Worm (Caenorhabditis elegans) whole organism, L2 larva: Measurements from ENCODE around the gene F44G4.1.

Source experiments
- C34F6.9 ChIP-seq: fragments of 150-350 bp; optimal IDR thresholded peaks from 2 replicates; lab custom pipeline; 2014; ENCODE audit warnings: missing biosample characterization, missing genetic modification characterization
- R02D3.7 ChIP-seq: fragments of 150-350 bp; optimal IDR thresholded peaks from 2 replicates; lab custom pipeline; 2014; ENCODE audit warnings: missing biosample characterization, missing genetic modification characterization
- Y55F3AM.14 ChIP-seq: fragments of 200-800 bp; sonication (Bioruptor generic); optimal IDR thresholded peaks from 2 replicates; lab custom pipeline; 2018; ENCODE audit warnings: mild to moderate bottlenecking, missing genetic modification characterization, missing compliant biosample characterization
- ZK546.5 ChIP-seq: sonication (generic microtip); optimal IDR thresholded peaks from 2 replicates; lab custom pipeline; 2017; ENCODE audit warnings: missing biosample characterization, missing genetic modification characterization
- alr-1 ChIP-seq: fragments of 150-350 bp; optimal IDR thresholded peaks from 2 replicates; lab custom pipeline; 2014; ENCODE audit warnings: missing biosample characterization, missing genetic modification characterization
- aly-2 ChIP-seq: fragments of 150-350 bp; optimal IDR thresholded peaks from 2 replicates; lab custom pipeline; 2014; ENCODE audit warnings: missing biosample characterization, missing genetic modification characterization
- ama-1 ChIP-seq: fragments of 150-350 bp; optimal IDR thresholded peaks from 2 replicates; lab custom pipeline; 2018; ENCODE audit warnings: inconsistent platforms
- blmp-1 ChIP-seq: sonication (generic microtip); optimal IDR thresholded peaks from 2 replicates; lab custom pipeline; 2017; ENCODE audit warnings: missing genetic modification characterization, mild to moderate bottlenecking, missing compliant biosample characterization, antibody characterized with exemption, moderate library complexity; ENCODE audit not compliant: insufficient read depth
- ceh-16 ChIP-seq: fragments of 150-350 bp; optimal IDR thresholded peaks from 2 replicates; lab custom pipeline; 2014; ENCODE audit warnings: missing biosample characterization, missing genetic modification characterization
- ceh-82 ChIP-seq: fragments of 150-350 bp; optimal IDR thresholded peaks from 2 replicates; lab custom pipeline; 2014; ENCODE audit warnings: missing biosample characterization, missing genetic modification characterization
- dmd-4 ChIP-seq: sonication (generic microtip); optimal IDR thresholded peaks from 2 replicates; lab custom pipeline; 2017; ENCODE audit warnings: missing biosample characterization, missing genetic modification characterization
- egl-27 ChIP-seq: sonication (generic microtip); optimal IDR thresholded peaks from 3 replicates; lab custom pipeline; 2017; ENCODE audit warnings: missing biosample characterization, missing genetic modification reagents, missing genetic modification characterization
- elt-3 ChIP-seq: sonication (generic microtip); optimal IDR thresholded peaks from 2 replicates; lab custom pipeline; 2017; ENCODE audit warnings: missing biosample characterization, missing genetic modification characterization
- fos-1 ChIP-seq: fragments of 150-350 bp; optimal IDR thresholded peaks from 2 replicates; lab custom pipeline; 2014; ENCODE audit warnings: missing biosample characterization, missing genetic modification characterization
- gmeb-1 ChIP-seq: fragments of 150-350 bp; optimal IDR thresholded peaks from 2 replicates; lab custom pipeline; 2014; ENCODE audit warnings: missing biosample characterization, missing genetic modification characterization
- lin-11 ChIP-seq: fragments of 150-350 bp; sonication (generic microtip); optimal IDR thresholded peaks from 2 replicates; lab custom pipeline; 2014; ENCODE audit warnings: missing biosample characterization, missing genetic modification characterization, inconsistent platforms, mixed read lengths
- lin-13 ChIP-seq: fragments of 150-350 bp; optimal IDR thresholded peaks from 2 replicates; lab custom pipeline; 2014; ENCODE audit warnings: missing biosample characterization, missing genetic modification reagents, missing genetic modification characterization
- lin-39 ChIP-seq: fragments of 150-350 bp; optimal IDR thresholded peaks from 2 replicates; lab custom pipeline; 2014; ENCODE audit warnings: missing biosample characterization, missing genetic modification reagents, missing genetic modification characterization
- lsy-2 ChIP-seq, 2 experiments: fragments of 150-350 bp in 1 of 2; sonication (generic microtip) in 1 of 2; optimal IDR thresholded peaks; 2 replicates each; lab custom pipeline; 2014 to 2017; ENCODE audit warnings: missing biosample characterization in 2 of 2, missing genetic modification characterization in 2 of 2
- mab-5 ChIP-seq: fragments of 150-350 bp; optimal IDR thresholded peaks from 2 replicates; lab custom pipeline; 2014; ENCODE audit warnings: missing biosample characterization, missing genetic modification characterization
- mdl-1 ChIP-seq, 2 experiments: fragments of 150-350 bp in 1 of 2; sonication (generic microtip) in 1 of 2; optimal IDR thresholded peaks; 2 replicates each; lab custom pipeline; 2017; ENCODE audit warnings: missing biosample characterization in 2 of 2, missing genetic modification characterization in 2 of 2
- nhr-11 ChIP-seq: fragments of 150-350 bp; optimal IDR thresholded peaks from 2 replicates; lab custom pipeline; 2014; ENCODE audit warnings: missing biosample characterization, missing genetic modification characterization
- nhr-129 ChIP-seq: fragments of 150-350 bp; optimal IDR thresholded peaks from 2 replicates; lab custom pipeline; 2014; ENCODE audit warnings: missing biosample characterization, missing genetic modification characterization
- nhr-21 ChIP-seq: fragments of 150-350 bp; optimal IDR thresholded peaks from 2 replicates; lab custom pipeline; 2014; ENCODE audit warnings: missing biosample characterization, missing genetic modification characterization
- nhr-23 ChIP-seq: fragments of 150-350 bp; optimal IDR thresholded peaks from 2 replicates; lab custom pipeline; 2014; ENCODE audit warnings: missing biosample characterization, missing genetic modification reagents, missing genetic modification characterization
- nhr-237 ChIP-seq: fragments of 150-350 bp; optimal IDR thresholded peaks from 2 replicates; lab custom pipeline; 2014; ENCODE audit warnings: missing biosample characterization, missing genetic modification characterization
- nhr-25 ChIP-seq: fragments of 150-350 bp; sonication (generic microtip); optimal IDR thresholded peaks from 3 replicates; lab custom pipeline; 2014; ENCODE audit warnings: missing biosample characterization, missing genetic modification characterization
- nhr-77 ChIP-seq: fragments of 150-350 bp; optimal IDR thresholded peaks from 2 replicates; lab custom pipeline; 2014; ENCODE audit warnings: missing biosample characterization, missing genetic modification characterization
- peb-1 ChIP-seq: fragments of 150-350 bp; optimal IDR thresholded peaks from 2 replicates; lab custom pipeline; 2014; ENCODE audit warnings: missing biosample characterization, missing genetic modification characterization
- sem-4 ChIP-seq: fragments of 150-350 bp; optimal IDR thresholded peaks from 2 replicates; lab custom pipeline; 2014; ENCODE audit warnings: missing biosample characterization, missing genetic modification reagents, missing genetic modification characterization
- sma-3 ChIP-seq: sonication (generic microtip); optimal IDR thresholded peaks from 2 replicates; lab custom pipeline; 2016; ENCODE audit warnings: missing genetic modification reagents, missing genetic modification characterization, missing compliant biosample characterization
- unc-39 ChIP-seq: fragments of 150-350 bp; optimal IDR thresholded peaks from 2 replicates; lab custom pipeline; 2014; ENCODE audit warnings: missing biosample characterization, missing genetic modification characterization
- unc-55 ChIP-seq: fragments of 150-350 bp; sonication (generic microtip); optimal IDR thresholded peaks from 3 replicates; lab custom pipeline; 2014; ENCODE audit warnings: missing biosample characterization, missing genetic modification reagents, missing genetic modification characterization
- unc-62 ChIP-seq: fragments of 150-350 bp; optimal IDR thresholded peaks from 2 replicates; lab custom pipeline; 2014; ENCODE audit warnings: missing biosample characterization, missing genetic modification reagents, missing genetic modification characterization
- zag-1 ChIP-seq: fragments of 150-350 bp; optimal IDR thresholded peaks from 2 replicates; lab custom pipeline; 2014; ENCODE audit warnings: missing biosample characterization, missing genetic modification characterization
- ztf-1 ChIP-seq: fragments of 200-800 bp; sonication (Bioruptor generic); conservative IDR thresholded peaks from 2 replicates; pipeline ENCODE4 v1.3.6; 2022; ENCODE audit warnings: missing genetic modification characterization, missing compliant biosample characterization
- ztf-11 ChIP-seq: sonication (generic microtip); optimal IDR thresholded peaks from 2 replicates; lab custom pipeline; 2017; ENCODE audit warnings: missing biosample characterization, missing genetic modification characterization

Gene F44G4.1

DNA sequence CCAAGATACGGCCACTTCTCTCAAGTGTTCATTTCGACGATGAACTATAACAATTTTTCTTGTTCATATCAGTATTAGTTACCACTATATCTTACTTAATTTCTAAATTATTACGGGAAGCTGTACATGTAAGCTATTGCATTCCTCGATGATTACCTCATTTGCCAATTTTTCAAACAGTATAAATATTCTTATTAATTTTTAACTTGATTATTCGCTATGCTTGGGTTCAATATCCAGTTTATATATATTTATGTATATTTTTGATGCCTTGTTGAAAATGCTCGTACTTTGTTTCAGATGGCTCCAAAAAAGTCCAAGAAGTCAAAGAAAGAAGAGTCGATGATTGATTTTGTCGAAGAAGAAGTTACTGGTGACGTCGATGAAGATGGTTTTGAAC lies at the start of gene F44G4.1:
TSS of gene F44G4.1 (plus strand) at position 301 of the 400 bp plus-strand sequence.
- TF ChIP-seq aly-2 (tag; lab: Kevin White, UChicago) (no peak), R02D3.7 (tag; lab: Kevin White, UChicago) (no peak), egl-27 (no peak), unc-62 (GFP tag; lab: Kevin White, UChicago) (no peak), Y55F3AM.14 (GFP tag; lab: Kevin White, UChicago) (no peak), zag-1 (tag; lab: Kevin White, UChicago) (no peak), ceh-16 (tag; lab: Kevin White, UChicago) (no peak), mdl-1 (tag; optimal IDR thresholded peaks at IDR 0.05; lab: Kevin White, UChicago) (no peak), lin-39 (tag; lab: Kevin White, UChicago) (no peak)

DNA sequence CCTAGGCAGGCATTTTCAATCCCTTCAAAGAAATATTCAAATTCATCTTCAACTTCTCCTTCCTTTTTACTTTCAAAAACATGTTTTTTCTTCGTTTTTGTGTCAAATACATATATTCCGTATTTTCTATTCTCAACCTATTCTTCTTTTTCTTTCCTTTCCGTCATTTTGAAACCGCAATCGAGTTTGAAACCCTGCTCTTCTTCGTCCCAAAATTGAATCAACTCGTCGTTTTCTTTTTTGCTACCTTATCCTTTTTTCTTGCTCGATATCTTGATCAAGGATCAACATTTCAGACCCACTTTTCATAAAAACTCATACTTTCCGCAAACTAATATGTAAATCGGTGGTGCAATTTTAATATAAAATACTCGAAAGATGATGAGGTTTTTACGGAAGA lies 49.3 kb upstream of the F44G4.1 start:
- TF ChIP-seq blmp-1 (tag; lab: Kevin White, UChicago): no peak
- TF ChIP-seq, all 48 proteins: peak for 0

ce11 chrII:8947391-8947790 lies 47.0 kb upstream of the F44G4.1 start, which contains the start of gene cutl-15:
TSS of gene cutl-15 (minus strand) at chrII:8947688.
- no peak for TF ChIP-seq nhr-23 (tag; lab: Kevin White, UChicago)
- no peak for TF ChIP-seq C34F6.9
- no peak for TF ChIP-seq ama-1 (lab: Kevin White, UChicago)
- TF ChIP-seq ceh-82 (tag; lab: Kevin White, UChicago): no peak
- no peak for TF ChIP-seq sem-4 (tag; lab: Kevin White, UChicago)
- no peak for TF ChIP-seq alr-1
- no peak for TF ChIP-seq ZK546.5 (tag; lab: Kevin White, UChicago)
- no peak for TF ChIP-seq Y55F3AM.14 (GFP tag; lab: Kevin White, UChicago)
- TF ChIP-seq gmeb-1 (tag; lab: Kevin White, UChicago): no peak
- TF ChIP-seq nhr-25 (tag; lab: Kevin White, UChicago): no peak
- TF ChIP-seq lsy-2 (tag; optimal IDR thresholded peaks at IDR 0.05; lab: Kevin White, UChicago): no peak
- no peak for TF ChIP-seq ceh-16 (tag; lab: Kevin White, UChicago)
- TF ChIP-seq nhr-129 (tag; lab: Kevin White, UChicago): no peak

- no peak for TF ChIP-seq unc-39 (tag; lab: Kevin White, UChicago)
- no peak for TF ChIP-seq ztf-11
- TF ChIP-seq nhr-25 (tag; lab: Kevin White, UChicago): no peak
- no peak for TF ChIP-seq fos-1 (tag; lab: Kevin White, UChicago)
- no peak for TF ChIP-seq lin-11 (tag; lab: Kevin White, UChicago)
- TF ChIP-seq peb-1 (tag; lab: Kevin White, UChicago): no peak
- TF ChIP-seq C34F6.9: no peak
- TF ChIP-seq aly-2 (tag; lab: Kevin White, UChicago): no peak
- no peak for TF ChIP-seq mab-5 (tag; lab: Kevin White, UChicago)
- TF ChIP-seq nhr-21 (tag; lab: Kevin White, UChicago): no peak
- TF ChIP-seq unc-55: no peak
- no peak for TF ChIP-seq blmp-1 (tag; lab: Kevin White, UChicago)
- no peak for TF ChIP-seq R02D3.7 (tag; lab: Kevin White, UChicago)
- no peak for TF ChIP-seq nhr-237 (tag; lab: Kevin White, UChicago)
Observed at ce11 chrII:8948640-8949039, 45.8 kb upstream of the F44G4.1 start.

DNA sequence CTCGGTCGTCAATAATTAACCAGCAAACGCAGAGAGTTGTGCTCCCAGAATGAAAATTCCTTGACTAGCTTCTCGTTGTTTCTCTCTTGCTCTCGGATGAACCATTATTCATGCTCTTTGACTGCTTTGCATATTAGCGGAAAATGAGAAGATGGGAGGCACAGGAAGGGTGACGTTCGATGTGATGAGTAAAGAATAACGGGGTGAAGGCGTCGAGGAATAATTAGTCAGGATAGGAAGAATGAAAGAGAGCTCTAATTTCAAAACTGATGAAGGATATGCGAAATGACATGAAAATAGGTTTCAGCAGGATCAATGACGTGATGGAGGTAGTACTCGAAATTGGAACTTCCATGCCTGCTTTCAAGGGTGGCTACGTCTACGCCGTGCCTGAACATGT lies 43.2 kb upstream of the F44G4.1 start:
- TF ChIP-seq sma-3 (GFP tag; lab: Kevin White, UChicago) (no peak), unc-62 (GFP tag; lab: Kevin White, UChicago) (no peak), mab-5 (tag; lab: Kevin White, UChicago) (no peak), elt-3 (no peak), egl-27 (no peak), mdl-1 (tag; optimal IDR thresholded peaks at IDR 0.05; lab: Kevin White, UChicago) (no peak), ZK546.5 (tag; lab: Kevin White, UChicago) (no peak), peb-1 (tag; lab: Kevin White, UChicago) (no peak), blmp-1 (tag; lab: Kevin White, UChicago) (no peak), nhr-21 (tag; lab: Kevin White, UChicago) (no peak), nhr-11 (no peak), ceh-82 (tag; lab: Kevin White, UChicago) (no peak), C34F6.9 (no peak), unc-39 (tag; lab: Kevin White, UChicago) (no peak), lin-13 (GFP tag; lab: Kevin White, UChicago) (no peak), nhr-77 (tag; lab: Kevin White, UChicago) (no peak), ama-1 (lab: Kevin White, UChicago) (no peak), ztf-1 (GFP tag; lab: Robert Waterston, UW) (no peak), dmd-4 (no peak)
